Fruit fly (Drosophila melanogaster) whole organism, embryonic: ENCODE data around the gene CG43799.

Source experiments
- Awh ChIP-seq: fragments of 200-800 bp; sonication (Bioruptor generic); IDR thresholded peaks from 2 replicates; pipeline ENCODE4, ENCODE4 v1.3.6; 2022; ENCODE audit warnings: missing biosample characterization, missing genetic modification characterization
- CG1024 ChIP-seq: fragments of 200-800 bp; sonication (Bioruptor generic); IDR thresholded peaks from 2 replicates; pipeline ENCODE4 v1.3.6; 2022; ENCODE audit warnings: missing biosample characterization, missing genetic modification characterization
- CG6272 ChIP-seq: fragments of 200-800 bp; sonication (Bioruptor generic); IDR thresholded peaks from 2 replicates; pipeline ENCODE4 v1.3.6; 2022; ENCODE audit warnings: missing biosample characterization, missing genetic modification characterization
- Ptx1 ChIP-seq: fragments of 200-800 bp; sonication (Bioruptor generic); IDR thresholded peaks from 2 replicates; pipeline ENCODE4 v1.3.6; 2022; ENCODE audit warnings: missing biosample characterization, missing genetic modification characterization

dm6 chr2L:7240311-7240710 lies 12.8 kb downstream of the CG43799 start:
- TF ChIP-seq Awh (GFP tag; lab: Robert Waterston, UW) (no peak), CG6272 (no peak), Ptx1 (no peak), CG1024 (GFP tag; lab: Robert Waterston, UW) (no peak)
